Worm (Caenorhabditis elegans) whole organism, L2 larva: Measurements from ENCODE around the gene nmr-1.

Source experiments
- C34F6.9 ChIP-seq: fragments of 150-350 bp; optimal IDR thresholded peaks from 2 replicates; lab custom pipeline; 2014; ENCODE audit warnings: missing biosample characterization, missing genetic modification characterization
- R02D3.7 ChIP-seq: fragments of 150-350 bp; optimal IDR thresholded peaks from 2 replicates; lab custom pipeline; 2014; ENCODE audit warnings: missing biosample characterization, missing genetic modification characterization
- ama-1 ChIP-seq: fragments of 150-350 bp; optimal IDR thresholded peaks from 2 replicates; lab custom pipeline; 2018; ENCODE audit warnings: inconsistent platforms
- blmp-1 ChIP-seq: sonication (generic microtip); optimal IDR thresholded peaks from 2 replicates; lab custom pipeline; 2017; ENCODE audit warnings: missing genetic modification characterization, mild to moderate bottlenecking, missing compliant biosample characterization, antibody characterized with exemption, moderate library complexity; ENCODE audit not compliant: insufficient read depth
- egl-27 ChIP-seq: sonication (generic microtip); optimal IDR thresholded peaks from 3 replicates; lab custom pipeline; 2017; ENCODE audit warnings: missing biosample characterization, missing genetic modification reagents, missing genetic modification characterization
- elt-1 ChIP-seq: fragments of 150-350 bp; optimal IDR thresholded peaks from 2 replicates; lab custom pipeline; 2014; ENCODE audit warnings: missing biosample characterization, missing genetic modification characterization
- lin-11 ChIP-seq: fragments of 150-350 bp; sonication (generic microtip); optimal IDR thresholded peaks from 2 replicates; lab custom pipeline; 2014; ENCODE audit warnings: missing biosample characterization, missing genetic modification characterization, inconsistent platforms, mixed read lengths
- mbf-1 ChIP-seq: sonication (generic microtip); optimal IDR thresholded peaks from 2 replicates; lab custom pipeline; 2017; ENCODE audit warnings: missing biosample characterization, missing genetic modification characterization
- nhr-12 ChIP-seq: fragments of 150-350 bp; optimal IDR thresholded peaks from 2 replicates; lab custom pipeline; 2014; ENCODE audit warnings: missing biosample characterization, missing genetic modification characterization
- nhr-21 ChIP-seq: fragments of 150-350 bp; optimal IDR thresholded peaks from 2 replicates; lab custom pipeline; 2014; ENCODE audit warnings: missing biosample characterization, missing genetic modification characterization
- snpc-4 ChIP-seq: fragments of 150-350 bp; optimal IDR thresholded peaks from 2 replicates; lab custom pipeline; 2014; ENCODE audit warnings: missing biosample characterization, missing genetic modification characterization
- unc-39 ChIP-seq: fragments of 150-350 bp; optimal IDR thresholded peaks from 2 replicates; lab custom pipeline; 2014; ENCODE audit warnings: missing biosample characterization, missing genetic modification characterization

DNA sequence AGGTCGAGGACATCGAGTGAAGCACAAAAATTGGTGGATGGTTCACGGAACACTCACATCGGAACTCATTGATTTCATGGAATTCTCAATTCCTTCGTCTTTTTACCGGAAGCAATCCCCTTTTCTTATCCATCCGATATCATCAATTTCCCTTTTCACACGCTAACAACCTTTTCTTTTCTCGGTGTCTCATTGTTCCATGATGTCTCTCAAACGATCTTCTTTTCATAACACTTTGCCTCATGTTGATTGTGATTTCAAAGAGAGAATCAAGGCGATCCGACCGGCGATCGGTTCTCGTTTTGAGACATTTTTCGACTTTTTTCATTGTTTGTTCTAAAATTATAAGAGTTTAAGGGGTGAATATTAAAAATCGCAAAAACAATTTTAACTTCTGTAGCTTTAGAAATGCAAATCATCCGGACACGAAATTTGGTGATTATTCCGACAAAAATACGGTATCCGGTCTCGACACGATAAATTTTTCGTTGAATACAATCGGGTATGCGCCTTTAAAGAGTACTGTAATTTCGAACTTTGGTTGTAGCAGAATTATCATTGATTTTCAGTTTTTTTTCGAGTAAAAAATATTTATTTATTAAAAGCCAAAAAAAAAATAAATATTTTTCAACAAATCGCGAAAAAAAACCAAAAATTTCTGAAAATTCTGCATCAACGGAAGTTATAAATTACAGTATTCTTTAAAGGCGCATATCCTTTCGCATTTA lies 12.4 kb upstream of the nmr-1 start:
- TF ChIP-seq blmp-1: peak; percentile 54
- no peak for TF ChIP-seq ama-1
- TF ChIP-seq snpc-4 (tag; lab: Kevin White, UChicago): no peak
- TF ChIP-seq R02D3.7: no peak
- no peak for TF ChIP-seq nhr-12 (tag; lab: Kevin White, UChicago)
- no peak for TF ChIP-seq lin-11 (tag; lab: Kevin White, UChicago)
- TF ChIP-seq mbf-1 (tag; lab: Kevin White, UChicago): no peak
- no peak for TF ChIP-seq egl-27
- no peak for TF ChIP-seq elt-1
- no peak for TF ChIP-seq unc-39 (tag; lab: Kevin White, UChicago)
- no peak for TF ChIP-seq C34F6.9 (tag; lab: Kevin White, UChicago)
- no peak for TF ChIP-seq nhr-21 (tag; lab: Kevin White, UChicago)
